Worm (Caenorhabditis elegans): ENCODE measurements around the gene R151.10.

The R151.10 gene

ce11 chrIII:7189581-7190128 lies 41.1 kb downstream of the R151.10 start, which contains the start of gene rps-21:
Gene rps-21, minus strand, starts transcription at chrIII:7189631.
- TF ChIP-seq ZK546.5 (tag; optimal IDR thresholded peaks at IDR 0.05) (peak; percentile 24), nhr-23 (tag; optimal IDR thresholded peaks at IDR 0.05) (peak; percentile 93), fos-1 (tag; optimal IDR thresholded peaks at IDR 0.05) (no peak), nhr-43 (tag; optimal IDR thresholded peaks at IDR 0.05; ENCODE audit: poor library complexity, severe bottlenecking) (peak; percentile 48), skn-1 (tag; optimal IDR thresholded peaks at IDR 0.05) (peak; percentile 54), jun-1 (tag; optimal IDR thresholded peaks at IDR 0.05) (peak; percentile 23), nhr-28 (tag; optimal IDR thresholded peaks at IDR 0.05) (no peak), aly-2 (tag; optimal IDR thresholded peaks at IDR 0.05) (no peak), ceh-9 (tag; optimal IDR thresholded peaks at IDR 0.05) (no peak), nhr-77 (tag; optimal IDR thresholded peaks at IDR 0.05) (peak; percentile 4), tbx-2 (tag; optimal IDR thresholded peaks at IDR 0.05) (peak; percentile 9), elt-3 (tag; optimal IDR thresholded peaks at IDR 0.05) (no peak), hmg-11 (tag; optimal IDR thresholded peaks at IDR 0.05) (no peak), nhr-11 (tag; optimal IDR thresholded peaks at IDR 0.05) (peak; percentile 59), daf-12 (tag; optimal IDR thresholded peaks at IDR 0.05) (no peak), eor-1 (tag; optimal IDR thresholded peaks at IDR 0.05) (no peak), ceh-16 (tag; optimal IDR thresholded peaks at IDR 0.05) (no peak), egl-5 (tag; optimal IDR thresholded peaks at IDR 0.05) (peak; percentile 77), mml-1 (tag; optimal IDR thresholded peaks at IDR 0.05) (no peak), ztf-4 (tag; optimal IDR thresholded peaks at IDR 0.05) (no peak), mdl-1 (tag; optimal IDR thresholded peaks at IDR 0.05) (no peak), ztf-11 (tag; optimal IDR thresholded peaks at IDR 0.05) (no peak), pha-4 (tag; optimal IDR thresholded peaks at IDR 0.05) (peak; percentile 93), snpc-4 (tag; optimal IDR thresholded peaks at IDR 0.05) (peak; percentile 54), nhr-237 (tag; optimal IDR thresholded peaks at IDR 0.05) (no peak), ceh-28 (tag; optimal IDR thresholded peaks at IDR 0.05) (no peak), unc-62 (GFP tag; optimal IDR thresholded peaks at IDR 0.05) (peak; percentile 23), pqm-1 (tag; optimal IDR thresholded peaks at IDR 0.05) (peak; percentile 49), ceh-82 (tag; optimal IDR thresholded peaks at IDR 0.05) (peak; percentile 26), nfya-1 (tag; optimal IDR thresholded peaks at IDR 0.05; ENCODE audit: insufficient read depth) (peak; percentile 90), nhr-67 (tag; optimal IDR thresholded peaks at IDR 0.05) (no peak), zag-1 (tag; optimal IDR thresholded peaks at IDR 0.05) (no peak), ama-1 (optimal IDR thresholded peaks at IDR 0.05) (peak; percentile 44), R02D3.7 (tag; optimal IDR thresholded peaks at IDR 0.05) (peak; percentile 96), elt-1 (tag; optimal IDR thresholded peaks at IDR 0.05) (no peak), nhr-76 (tag; optimal IDR thresholded peaks at IDR 0.05) (no peak), lsy-12 (tag; optimal IDR thresholded peaks at IDR 0.05) (no peak), egl-27 (tag; optimal IDR thresholded peaks at IDR 0.05) (peak; percentile 65), nhr-25 (tag; optimal IDR thresholded peaks at IDR 0.05) (peak; percentile 82), lin-39 (tag; optimal IDR thresholded peaks at IDR 0.05) (peak; percentile 92), fkh-10 (GFP tag; optimal IDR thresholded peaks at IDR 0.05) (peak; percentile 58), lin-15B (tag; optimal IDR thresholded peaks at IDR 0.05) (peak; percentile 94), nhr-12 (tag; optimal IDR thresholded peaks at IDR 0.05) (no peak), sea-2 (GFP tag; optimal IDR thresholded peaks at IDR 0.05) (no peak), elt-2 (tag; optimal IDR thresholded peaks at IDR 0.05) (peak; percentile 62), unc-39 (tag; optimal IDR thresholded peaks at IDR 0.05) (no peak), fkh-2 (tag; optimal IDR thresholded peaks at IDR 0.05) (no peak)
